Worm (Caenorhabditis elegans): ENCODE measurements around the gene Y48A6B.8.
A peak's percentile ranks its signal among the peaks of the same experiment; 100 is the strongest.

Gene Y48A6B.8

DNA sequence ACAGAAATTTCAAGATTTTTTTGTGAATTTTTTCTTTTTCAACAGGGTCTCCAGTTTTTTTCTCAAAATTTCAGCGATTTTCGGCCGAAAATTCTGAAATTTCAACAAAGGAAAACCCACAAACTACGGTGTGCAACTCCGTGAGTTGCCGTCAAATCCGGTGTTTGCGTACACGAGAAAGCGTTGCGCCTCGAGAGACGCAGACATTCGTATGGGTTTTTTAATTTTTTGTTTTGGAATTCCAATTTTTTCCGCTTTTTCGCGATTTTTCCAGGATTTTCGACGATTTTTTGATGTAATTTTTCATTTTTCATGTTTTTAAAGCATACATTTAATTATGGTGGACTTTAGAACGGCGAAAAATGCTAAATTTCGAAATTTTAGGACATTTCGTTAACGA is 6.9 kb upstream of the Y48A6B.8 start (continued):
- TF ChIP-seq zip-2 (tag; optimal IDR thresholded peaks at IDR 0.05) (no peak), mxl-2 (GFP tag; conservative IDR thresholded peaks at IDR 0.05) (no peak), dmd-6 (GFP tag; IDR thresholded peaks at IDR 0.05) (peak; percentile 41), fos-1 (tag; optimal IDR thresholded peaks at IDR 0.05) (no peak), lin-38 (GFP tag; IDR thresholded peaks at IDR 0.05) (peak; percentile 87), pqm-1 (tag; optimal IDR thresholded peaks at IDR 0.05) (no peak), vab-7 (GFP tag; IDR thresholded peaks at IDR 0.05) (no peak), nhr-48 (tag; optimal IDR thresholded peaks at IDR 0.05) (no peak), ama-1 (optimal IDR thresholded peaks at IDR 0.05) (peak; percentile 29), hlh-30 (tag; optimal IDR thresholded peaks at IDR 0.05; ENCODE audit: insufficient read depth) (peak; percentile 63), mdl-1 (tag; optimal IDR thresholded peaks at IDR 0.05) (no peak), lin-15B (tag; optimal IDR thresholded peaks at IDR 0.05) (no peak), daf-16 (GFP tag; optimal IDR thresholded peaks at IDR 0.05) (no peak), daf-16 (tag; optimal IDR thresholded peaks at IDR 0.05) (peak; percentile 27), zip-11 (GFP tag; IDR thresholded peaks at IDR 0.05) (no peak), Y75B8A.6 (GFP tag; IDR thresholded peaks at IDR 0.05) (no peak), fkh-10 (GFP tag; optimal IDR thresholded peaks at IDR 0.05) (no peak), unc-39 (tag; optimal IDR thresholded peaks at IDR 0.05) (no peak), T20F7.1 (GFP tag; optimal IDR thresholded peaks at IDR 0.05) (no peak), daf-8 (GFP tag; IDR thresholded peaks at IDR 0.05) (no peak), spr-3 (GFP tag; optimal IDR thresholded peaks at IDR 0.05) (no peak), gei-8 (GFP tag; optimal IDR thresholded peaks at IDR 0.05) (no peak), egl-43 (GFP tag; IDR thresholded peaks at IDR 0.05) (no peak), Y48G9A.11 (GFP tag; IDR thresholded peaks at IDR 0.05) (peak; percentile 64), cey-2 (tag; optimal IDR thresholded peaks at IDR 0.05; ENCODE audit: borderline replicate concordance, insufficient read depth) (no peak), zfp-3 (GFP tag; conservative IDR thresholded peaks at IDR 0.05) (no peak), nhr-102 (tag; optimal IDR thresholded peaks at IDR 0.05) (peak; percentile 31), R02D3.7 (tag; optimal IDR thresholded peaks at IDR 0.05) (no peak), saeg-2 (GFP tag; IDR thresholded peaks at IDR 0.05) (0 out of 2 replicates have a peak, but pooled peaks have one; percentile 27), unc-130 (GFP tag; optimal IDR thresholded peaks at IDR 0.05) (peak; percentile 73), zfp-2 (tag; optimal IDR thresholded peaks at IDR 0.05) (no peak), egl-27 (tag; optimal IDR thresholded peaks at IDR 0.05) (no peak), lin-1 (GFP tag; IDR thresholded peaks at IDR 0.05) (no peak), snpc-1.2 (GFP tag; IDR thresholded peaks at IDR 0.05) (peak; percentile 65), nhr-10 (tag; optimal IDR thresholded peaks at IDR 0.05) (no peak), mxl-3 (GFP tag; optimal IDR thresholded peaks at IDR 0.05) (no peak), dve-1 (tag; optimal IDR thresholded peaks at IDR 0.05; ENCODE audit: insufficient read depth) (peak; percentile 86), lin-39 (tag; optimal IDR thresholded peaks at IDR 0.05) (no peak), Y5F2A.4 (GFP tag; optimal IDR thresholded peaks at IDR 0.05) (no peak), ZK546.5 (tag; optimal IDR thresholded peaks at IDR 0.05) (no peak), lin-29 (GFP tag; IDR thresholded peaks at IDR 0.05) (peak; percentile 42; the same call in 1 of the 2 replicates), sdz-12 (GFP tag; optimal IDR thresholded peaks at IDR 0.05) (no peak), duxl-1 (tag; optimal IDR thresholded peaks at IDR 0.05; ENCODE audit: poor library complexity) (peak; percentile 32), ceh-32 (tag; optimal IDR thresholded peaks at IDR 0.05; ENCODE audit: poor library complexity) (no peak), set-16 (GFP tag; IDR thresholded peaks at IDR 0.05) (no peak), ztf-7 (tag; optimal IDR thresholded peaks at IDR 0.05) (peak; percentile 3), mes-2 (tag; optimal IDR thresholded peaks at IDR 0.05; ENCODE audit: poor library complexity, severe bottlenecking) (peak; percentile 89), nhr-25 (tag; optimal IDR thresholded peaks at IDR 0.05; ENCODE audit: borderline replicate concordance, insufficient read depth) (no peak), hmg-1.1 (GFP tag; IDR thresholded peaks at IDR 0.05) (peak; percentile 71), D1046.2 (GFP tag; IDR thresholded peaks at IDR 0.05) (no peak), lin-13 (GFP tag; optimal IDR thresholded peaks at IDR 0.05) (peak; percentile 66)
